Worm (Caenorhabditis elegans): ENCODE results near the gene F58H1.7.

DNA sequence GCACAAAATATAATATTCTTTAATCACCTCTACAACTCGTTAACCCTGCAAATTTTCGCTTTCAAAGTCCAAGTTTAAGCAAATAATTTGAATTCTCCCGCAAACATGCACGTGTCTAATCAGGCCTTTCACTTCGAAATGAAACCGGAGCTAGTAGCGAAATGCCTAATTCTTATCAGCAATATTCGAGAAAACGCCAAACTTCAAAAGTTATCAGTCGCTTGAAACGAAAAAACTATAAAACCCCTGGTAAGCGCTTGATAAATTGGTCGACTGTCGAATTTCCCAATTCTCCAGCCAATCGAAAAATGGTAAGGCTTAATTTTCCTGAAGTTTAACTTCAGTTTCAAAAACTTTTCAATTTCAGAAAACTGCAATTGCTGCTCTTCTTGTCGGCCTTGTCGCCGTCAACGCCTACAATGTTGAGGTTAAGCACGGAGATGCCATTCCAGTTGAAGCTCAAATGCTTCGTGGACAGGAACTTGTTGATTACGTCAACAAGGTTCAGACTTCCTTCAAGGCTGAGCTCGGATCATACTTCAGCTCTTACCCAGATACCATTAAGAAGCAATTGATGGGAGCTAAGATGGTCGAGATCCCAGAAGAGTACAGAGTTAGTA lies 38.4 kb upstream of the F58H1.7 start, which contains the start of gene cpr-9:
- TF ChIP-seq odd-2 (tag; optimal IDR thresholded peaks at IDR 0.05) (no peak), elt-2 (tag; optimal IDR thresholded peaks at IDR 0.05) (peak; percentile 51), fkh-10 (GFP tag; optimal IDR thresholded peaks at IDR 0.05) (no peak), C08G9.2 (tag; optimal IDR thresholded peaks at IDR 0.05) (no peak), ceh-34 (tag; optimal IDR thresholded peaks at IDR 0.05) (no peak), che-1 (tag; optimal IDR thresholded peaks at IDR 0.05) (no peak)

All from whole organism, late embryonic.